Worm (Caenorhabditis elegans): ENCODE measurements around the gene F55B11.4.

- TF ChIP-seq pqm-1 (tag; optimal IDR thresholded peaks at IDR 0.05), result no peak
- TF ChIP-seq egl-43 (GFP tag; IDR thresholded peaks at IDR 0.05), result no peak
- TF ChIP-seq aly-2 (tag; optimal IDR thresholded peaks at IDR 0.05), result no peak
- no peak for TF ChIP-seq zag-1 (tag; optimal IDR thresholded peaks at IDR 0.05)
- no peak for TF ChIP-seq R02D3.7 (tag; optimal IDR thresholded peaks at IDR 0.05)
- no peak for TF ChIP-seq Y48G9A.11 (GFP tag; IDR thresholded peaks at IDR 0.05)
- no peak for TF ChIP-seq dpl-1 (GFP tag; optimal IDR thresholded peaks at IDR 0.05)
- TF ChIP-seq F49E8.2 (tag; optimal IDR thresholded peaks at IDR 0.05; ENCODE audit: borderline replicate concordance), result no peak
- no peak for TF ChIP-seq jun-1 (tag; optimal IDR thresholded peaks at IDR 0.05)
- TF ChIP-seq lim-7 (GFP tag; IDR thresholded peaks at IDR 0.05), result no peak
- no peak for TF ChIP-seq snpc-1.2 (GFP tag; IDR thresholded peaks at IDR 0.05)
- TF ChIP-seq fos-1 (tag; optimal IDR thresholded peaks at IDR 0.05), result no peak
These were observed 13.6 kb downstream of the F55B11.4 start, which contains the start of gene F55B11.6 for ce11 chrIV:14417128-14417527.
